Worm (Caenorhabditis elegans): ENCODE results near the gene tmd-2.

The tmd-2 gene

ce11 chrV:8302522-8302921, 31.9 kb upstream of the tmd-2 start, which contains the start of gene sel-9:
sel-9 (minus strand) TSS chrV:8302580.
- no peak for TF ChIP-seq tab-1 (GFP tag; IDR thresholded peaks at IDR 0.05)
- TF ChIP-seq ztf-23 (GFP tag; IDR thresholded peaks at IDR 0.05): 0 out of 2 replicates have a peak, but pooled peaks have one; percentile 7
- TF ChIP-seq ztf-29 (GFP tag; IDR thresholded peaks at IDR 0.05): no peak

ce11 chrV:8304461-8305195, 29.8 kb upstream of the tmd-2 start, which contains the start of gene W02D7.11:
W02D7.11 (minus strand) TSS chrV:8304511.
- TF ChIP-seq ztf-29 (GFP tag; IDR thresholded peaks at IDR 0.05) (no peak), T22C8.4 (GFP tag; IDR thresholded peaks at IDR 0.05) (no peak), ref-1 (GFP tag; conservative IDR thresholded peaks at IDR 0.05) (no peak), flt-1 (GFP tag; IDR thresholded peaks at IDR 0.05) (no peak), tab-1 (GFP tag; IDR thresholded peaks at IDR 0.05) (no peak), med-1 (GFP tag; optimal IDR thresholded peaks at IDR 0.05; ENCODE audit: insufficient read depth) (no peak), cog-1 (tag; optimal IDR thresholded peaks at IDR 0.05) (no peak), klf-2 (GFP tag; conservative IDR thresholded peaks at IDR 0.05) (no peak), ztf-23 (GFP tag; IDR thresholded peaks at IDR 0.05) (no peak)

- TF ChIP-seq klf-2 (GFP tag; conservative IDR thresholded peaks at IDR 0.05) (no peak), ztf-23 (GFP tag; IDR thresholded peaks at IDR 0.05) (no peak)
Observed at ce11 chrV:8305940-8306339, 28.5 kb upstream of the tmd-2 start.

- TF ChIP-seq med-1 (GFP tag; optimal IDR thresholded peaks at IDR 0.05; ENCODE audit: insufficient read depth) (no peak), ztf-23 (GFP tag; IDR thresholded peaks at IDR 0.05) (no peak), ztf-29 (GFP tag; IDR thresholded peaks at IDR 0.05) (no peak), tab-1 (GFP tag; IDR thresholded peaks at IDR 0.05) (no peak), flt-1 (GFP tag; IDR thresholded peaks at IDR 0.05) (no peak), ref-1 (GFP tag; conservative IDR thresholded peaks at IDR 0.05) (no peak), T22C8.4 (GFP tag; IDR thresholded peaks at IDR 0.05) (no peak), cog-1 (tag; optimal IDR thresholded peaks at IDR 0.05) (no peak), klf-2 (GFP tag; conservative IDR thresholded peaks at IDR 0.05) (no peak)
Observed at ce11 chrV:8306366-8306765, 28.1 kb upstream of the tmd-2 start, which contains the start of gene W02D7.8. W02D7.8 (minus strand) TSS chrV:8306466.

ce11 chrV:8307013-8307412, 27.4 kb upstream of the tmd-2 start:
- TF ChIP-seq ref-1 (GFP tag; conservative IDR thresholded peaks at IDR 0.05): no peak
- no peak for TF ChIP-seq cog-1 (tag; optimal IDR thresholded peaks at IDR 0.05)

ce11 chrV:8307681-8308080, 26.8 kb upstream of the tmd-2 start, which contains the start of gene clec-218:
clec-218 (plus strand) TSS chrV:8307942.
- no peak for TF ChIP-seq klf-2 (GFP tag; conservative IDR thresholded peaks at IDR 0.05)
- TF ChIP-seq med-1 (GFP tag; optimal IDR thresholded peaks at IDR 0.05; ENCODE audit: insufficient read depth): no peak
- TF ChIP-seq ztf-23 (GFP tag; IDR thresholded peaks at IDR 0.05): no peak
- TF ChIP-seq tab-1 (GFP tag; IDR thresholded peaks at IDR 0.05): no peak
- TF ChIP-seq cog-1 (tag; optimal IDR thresholded peaks at IDR 0.05): no peak

ce11 chrV:8311210-8311609, 23.2 kb upstream of the tmd-2 start, which contains the start of gene W02D7.12:
W02D7.12 (plus strand) TSS chrV:8311510.
- TF ChIP-seq tab-1 (GFP tag; IDR thresholded peaks at IDR 0.05) (no peak), ztf-23 (GFP tag; IDR thresholded peaks at IDR 0.05) (no peak), cog-1 (tag; optimal IDR thresholded peaks at IDR 0.05) (no peak), ref-1 (GFP tag; conservative IDR thresholded peaks at IDR 0.05) (no peak), klf-2 (GFP tag; conservative IDR thresholded peaks at IDR 0.05) (no peak), med-1 (GFP tag; optimal IDR thresholded peaks at IDR 0.05; ENCODE audit: insufficient read depth) (no peak), T22C8.4 (GFP tag; IDR thresholded peaks at IDR 0.05) (no peak)

- TF ChIP-seq klf-2 (GFP tag; conservative IDR thresholded peaks at IDR 0.05) (peak; percentile 75), tab-1 (GFP tag; IDR thresholded peaks at IDR 0.05) (peak; percentile 44; the same call in 1 of the 2 replicates), ztf-23 (GFP tag; IDR thresholded peaks at IDR 0.05) (peak; percentile 24; the same call in 1 of the 2 replicates), flt-1 (GFP tag; IDR thresholded peaks at IDR 0.05) (peak; percentile 56)
Observed at ce11 chrV:8314782-8315181, 19.7 kb upstream of the tmd-2 start.

ce11 chrV:8318135-8318534, 16.3 kb upstream of the tmd-2 start, which contains the start of gene clec-219:
clec-219 (plus strand) TSS chrV:8318435.
- no peak for TF ChIP-seq T22C8.4 (GFP tag; IDR thresholded peaks at IDR 0.05)
- TF ChIP-seq ref-1 (GFP tag; conservative IDR thresholded peaks at IDR 0.05): no peak
- no peak for TF ChIP-seq cog-1 (tag; optimal IDR thresholded peaks at IDR 0.05)
- no peak for TF ChIP-seq flt-1 (GFP tag; IDR thresholded peaks at IDR 0.05)
- no peak for TF ChIP-seq med-1 (GFP tag; optimal IDR thresholded peaks at IDR 0.05; ENCODE audit: insufficient read depth)
- no peak for TF ChIP-seq klf-2 (GFP tag; conservative IDR thresholded peaks at IDR 0.05)
- TF ChIP-seq ztf-23 (GFP tag; IDR thresholded peaks at IDR 0.05): no peak
- no peak for TF ChIP-seq ztf-29 (GFP tag; IDR thresholded peaks at IDR 0.05)
- no peak for TF ChIP-seq tab-1 (GFP tag; IDR thresholded peaks at IDR 0.05)

- no peak for TF ChIP-seq flt-1 (GFP tag; IDR thresholded peaks at IDR 0.05)
- no peak for TF ChIP-seq cog-1 (tag; optimal IDR thresholded peaks at IDR 0.05)
Observed at ce11 chrV:8323545-8323944, 10.9 kb upstream of the tmd-2 start.

- no peak for TF ChIP-seq T22C8.4 (GFP tag; IDR thresholded peaks at IDR 0.05)
- TF ChIP-seq med-1 (GFP tag; optimal IDR thresholded peaks at IDR 0.05; ENCODE audit: insufficient read depth): no peak
- no peak for TF ChIP-seq ztf-29 (GFP tag; IDR thresholded peaks at IDR 0.05)
- no peak for TF ChIP-seq ref-1 (GFP tag; conservative IDR thresholded peaks at IDR 0.05)
- no peak for TF ChIP-seq ztf-23 (GFP tag; IDR thresholded peaks at IDR 0.05)
Observed at ce11 chrV:8325906-8326305, 8.6 kb upstream of the tmd-2 start.
